Worm (Caenorhabditis elegans) whole organism, midembryonic: ENCODE data around the gene W05H7.1.

Experiments
- T22C8.4 ChIP-seq: fragments of 200-800 bp; sonication (Bioruptor generic); IDR thresholded peaks from 2 replicates; pipeline ENCODE4 v1.3.6; 2022; ENCODE audit warnings: missing genetic modification characterization, missing compliant biosample characterization
- cog-1 ChIP-seq: sonication (generic microtip); optimal IDR thresholded peaks from 2 replicates; lab custom pipeline; 2016; ENCODE audit warnings: missing genetic modification characterization, missing compliant biosample characterization
- flt-1 ChIP-seq: fragments of 200-800 bp; sonication (Bioruptor generic); IDR thresholded peaks from 2 replicates; pipeline ENCODE4 v1.3.6; 2022; ENCODE audit warnings: missing genetic modification characterization, missing compliant biosample characterization
- ref-1 ChIP-seq: fragments of 200-800 bp; sonication (Bioruptor generic); conservative IDR thresholded peaks from 2 replicates; pipeline ENCODE4 v1.3.6; 2022; ENCODE audit warnings: missing genetic modification reagents, missing genetic modification characterization, missing compliant biosample characterization
- tab-1 ChIP-seq: fragments of 200-800 bp; sonication (Bioruptor generic); IDR thresholded peaks from 2 replicates; pipeline ENCODE4 v1.3.6; 2022; ENCODE audit warnings: missing genetic modification characterization, missing compliant biosample characterization
- ztf-23 ChIP-seq: fragments of 200-800 bp; sonication (Bioruptor generic); IDR thresholded peaks from 2 replicates; pipeline ENCODE4 v1.3.6; 2022; ENCODE audit warnings: missing genetic modification reagents, missing genetic modification characterization, missing compliant biosample characterization
- ztf-29 ChIP-seq: fragments of 200-800 bp; sonication (Bioruptor generic); IDR thresholded peaks from 2 replicates; pipeline ENCODE4 v1.3.6; 2022; ENCODE audit warnings: missing genetic modification reagents, missing genetic modification characterization, missing compliant biosample characterization

ce11 chrX:1453770-1454169 lies 3.2 kb downstream of the W05H7.1 start, which contains the start of gene cebp-1:
- TF ChIP-seq ztf-29, result no peak
- no peak for TF ChIP-seq tab-1
- TF ChIP-seq ztf-23 (GFP tag; lab: Robert Waterston, UW), result no peak
- no peak for TF ChIP-seq T22C8.4 (GFP tag; lab: Robert Waterston, UW)
- no peak for TF ChIP-seq flt-1 (GFP tag; lab: Robert Waterston, UW)
- no peak for TF ChIP-seq cog-1
- no peak for TF ChIP-seq ref-1 (GFP tag; lab: Robert Waterston, UW)
